Worm (Caenorhabditis elegans): ENCODE data around the gene F58B4.7.
A peak's percentile ranks its signal among the peaks of the same experiment; 100 is the strongest.

F58B4.7 gene

DNA sequence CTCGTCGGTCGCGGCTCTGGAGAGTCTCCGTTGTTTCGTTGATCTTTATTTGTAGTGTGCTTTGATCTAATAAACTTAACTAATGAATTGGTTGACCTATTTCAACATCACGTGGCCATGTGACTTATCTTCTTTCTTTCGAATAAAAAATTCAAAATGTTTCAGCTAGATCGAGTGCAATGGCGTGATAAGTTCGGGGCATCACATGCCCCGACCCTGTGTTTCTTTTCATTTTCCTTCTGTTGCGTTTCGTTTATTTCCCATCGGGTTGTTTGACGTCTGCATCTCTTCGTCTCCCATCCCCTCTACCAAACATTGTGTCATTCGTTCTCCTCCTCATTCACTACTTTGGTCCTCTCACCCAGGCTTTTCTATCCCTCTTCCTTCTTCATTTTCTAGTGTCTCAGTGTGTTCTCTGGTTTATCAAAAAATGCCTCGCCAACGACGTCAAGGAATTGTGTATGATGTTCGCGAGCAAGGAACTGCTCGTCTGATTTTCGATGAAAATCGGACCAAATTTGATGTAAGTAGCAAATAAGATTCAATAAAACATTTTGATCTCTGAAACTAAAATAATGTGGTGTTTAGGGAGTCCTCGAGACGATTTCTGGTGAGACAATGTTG, 28.6 kb upstream of the F58B4.7 start, which contains the start of gene F17C11.4:
Gene F17C11.4 (plus strand): TSS at position 206 of the 624 bp plus-strand sequence.
- TF ChIP-seq lir-1 (GFP tag; conservative IDR thresholded peaks at IDR 0.05): no peak; the same call in 1 of the 2 replicates
- peak; percentile 50 for TF ChIP-seq tbp1 (GFP tag; optimal IDR thresholded peaks at IDR 0.05)
- no peak for TF ChIP-seq ztf-3 (GFP tag; optimal IDR thresholded peaks at IDR 0.05)
- TF ChIP-seq akir-1 (GFP tag; optimal IDR thresholded peaks at IDR 0.05): no peak
- no peak for TF ChIP-seq Y95B8A.8 (GFP tag; IDR thresholded peaks at IDR 0.05)
- TF ChIP-seq T26A5.8 (tag; optimal IDR thresholded peaks at IDR 0.05): no peak
- no peak for TF ChIP-seq ceh-58 (GFP tag; IDR thresholded peaks at IDR 0.05)
- TF ChIP-seq C17E4.6 (GFP tag; IDR thresholded peaks at IDR 0.05): no peak
- peak; percentile 20 for TF ChIP-seq F57C9.4 (tag; optimal IDR thresholded peaks at IDR 0.05)
- TF ChIP-seq ceh-100 (GFP tag; IDR thresholded peaks at IDR 0.05): no peak
- no peak for TF ChIP-seq ccch-3 (GFP tag; optimal IDR thresholded peaks at IDR 0.05)
- TF ChIP-seq ceh-40 (GFP tag; IDR thresholded peaks at IDR 0.05): no peak
- 0 out of 2 replicates have a peak, but pooled peaks have one; percentile 13 for TF ChIP-seq madf-6 (GFP tag; IDR thresholded peaks at IDR 0.05)
- no peak for TF ChIP-seq B0035.1 (tag; optimal IDR thresholded peaks at IDR 0.05)
- no peak for TF ChIP-seq Y53F4B.3 (GFP tag; IDR thresholded peaks at IDR 0.05)
- no peak for TF ChIP-seq B0261.1 (tag; optimal IDR thresholded peaks at IDR 0.05)
- no peak for TF ChIP-seq aptf-3 (GFP tag; IDR thresholded peaks at IDR 0.05)
- no peak for TF ChIP-seq hlh-12 (tag; optimal IDR thresholded peaks at IDR 0.05)
- TF ChIP-seq mes-4 (tag; optimal IDR thresholded peaks at IDR 0.05): no peak
- TF ChIP-seq mcd-1 (GFP tag; IDR thresholded peaks at IDR 0.05): peak; percentile 37; the same call in 1 of the 2 replicates
- no peak for TF ChIP-seq dpl-1 (GFP tag; optimal IDR thresholded peaks at IDR 0.05)
- TF ChIP-seq cebp-1 (GFP tag; IDR thresholded peaks at IDR 0.05): peak; percentile 77
- TF ChIP-seq cebp-1 (tag; optimal IDR thresholded peaks at IDR 0.05): peak; percentile 91
- no peak for TF ChIP-seq bed-1 (GFP tag; IDR thresholded peaks at IDR 0.05)
- TF ChIP-seq nfya-1 (tag; optimal IDR thresholded peaks at IDR 0.05; ENCODE audit: borderline replicate concordance, insufficient read depth): no peak
- no peak for TF ChIP-seq nhr-179 (tag; optimal IDR thresholded peaks at IDR 0.05)
- TF ChIP-seq atf-7 (tag; optimal IDR thresholded peaks at IDR 0.05): peak; percentile 62
- no peak for TF ChIP-seq F39B2.1 (GFP tag; IDR thresholded peaks at IDR 0.05)
- TF ChIP-seq nhr-90 (tag; optimal IDR thresholded peaks at IDR 0.05): peak; percentile 29
- TF ChIP-seq nhr-80 (tag; optimal IDR thresholded peaks at IDR 0.05): peak; percentile 85
- no peak for TF ChIP-seq ztf-28 (GFP tag; IDR thresholded peaks at IDR 0.05)
- no peak for TF ChIP-seq F49E8.2 (tag; optimal IDR thresholded peaks at IDR 0.05; ENCODE audit: insufficient read depth)
- no peak for TF ChIP-seq hlh-26 (GFP tag; conservative IDR thresholded peaks at IDR 0.05)
- peak; percentile 69; the same call in 1 of the 2 replicates for TF ChIP-seq K11D2.4 (GFP tag; IDR thresholded peaks at IDR 0.05)
- TF ChIP-seq madf-3 (GFP tag; IDR thresholded peaks at IDR 0.05): no peak
- no peak for TF ChIP-seq dpff-1 (tag; optimal IDR thresholded peaks at IDR 0.05)
- TF ChIP-seq ceh-27 (GFP tag; optimal IDR thresholded peaks at IDR 0.05): no peak
- peak; percentile 39 for TF ChIP-seq ztf-26 (tag; optimal IDR thresholded peaks at IDR 0.05)
- no peak for TF ChIP-seq lag-1 (GFP tag; IDR thresholded peaks at IDR 0.05)
- no peak for TF ChIP-seq dox-1 (GFP tag; IDR thresholded peaks at IDR 0.05)
- peak; percentile 67 for TF ChIP-seq ama-1 (optimal IDR thresholded peaks at IDR 0.05)
- no peak for TF ChIP-seq ama-1 (GFP tag; optimal IDR thresholded peaks at IDR 0.05)
- TF ChIP-seq ceh-79 (tag; optimal IDR thresholded peaks at IDR 0.05): no peak
- no peak for TF ChIP-seq bed-2 (GFP tag; IDR thresholded peaks at IDR 0.05)
- TF ChIP-seq nhr-27 (tag; optimal IDR thresholded peaks at IDR 0.05): no peak
- no peak for TF ChIP-seq mxl-1 (tag; optimal IDR thresholded peaks at IDR 0.05)
- 0 out of 2 replicates have a peak, but pooled peaks have one; percentile 10 for TF ChIP-seq rcor-1 (GFP tag; IDR thresholded peaks at IDR 0.05)
- no peak for TF ChIP-seq ztf-25 (GFP tag; IDR thresholded peaks at IDR 0.05)
- TF ChIP-seq sdz-38 (tag; optimal IDR thresholded peaks at IDR 0.05): no peak
- no peak for TF ChIP-seq hsf-1 (GFP tag; IDR thresholded peaks at IDR 0.05)

All from whole organism, young adult.